Worm (Caenorhabditis elegans) whole organism, L2 larva: ENCODE results near the gene Y7A5A.13.

Experiments used
- C34F6.9 ChIP-seq: fragments of 150-350 bp; optimal IDR thresholded peaks from 2 replicates; lab custom pipeline; 2014; ENCODE audit warnings: missing biosample characterization, missing genetic modification characterization
- alr-1 ChIP-seq: fragments of 150-350 bp; optimal IDR thresholded peaks from 2 replicates; lab custom pipeline; 2014; ENCODE audit warnings: missing biosample characterization, missing genetic modification characterization
- ama-1 ChIP-seq: fragments of 150-350 bp; optimal IDR thresholded peaks from 2 replicates; lab custom pipeline; 2018; ENCODE audit warnings: inconsistent platforms
- fos-1 ChIP-seq: fragments of 150-350 bp; optimal IDR thresholded peaks from 2 replicates; lab custom pipeline; 2014; ENCODE audit warnings: missing biosample characterization, missing genetic modification characterization
- lin-39 ChIP-seq: fragments of 150-350 bp; optimal IDR thresholded peaks from 2 replicates; lab custom pipeline; 2014; ENCODE audit warnings: missing biosample characterization, missing genetic modification reagents, missing genetic modification characterization
- nhr-11 ChIP-seq: fragments of 150-350 bp; optimal IDR thresholded peaks from 2 replicates; lab custom pipeline; 2014; ENCODE audit warnings: missing biosample characterization, missing genetic modification characterization
- nhr-12 ChIP-seq: fragments of 150-350 bp; optimal IDR thresholded peaks from 2 replicates; lab custom pipeline; 2014; ENCODE audit warnings: missing biosample characterization, missing genetic modification characterization
- nhr-23 ChIP-seq: fragments of 150-350 bp; optimal IDR thresholded peaks from 2 replicates; lab custom pipeline; 2014; ENCODE audit warnings: missing biosample characterization, missing genetic modification reagents, missing genetic modification characterization

- TF ChIP-seq nhr-23 (tag; lab: Kevin White, UChicago) = no peak
- no peak for TF ChIP-seq C34F6.9
- no peak for TF ChIP-seq nhr-11
- no peak for TF ChIP-seq lin-39 (tag; lab: Kevin White, UChicago)
- no peak for TF ChIP-seq fos-1
- no peak for TF ChIP-seq ama-1 (lab: Kevin White, UChicago)
- no peak for TF ChIP-seq alr-1 (tag; lab: Kevin White, UChicago)
- no peak for TF ChIP-seq nhr-12 (tag; lab: Kevin White, UChicago)
These were observed 16.5 kb upstream of the Y7A5A.13 start, which contains the start of gene wrt-4 for ce11 chrX:15757169-15757568.
